Worm (Caenorhabditis elegans) whole organism, L1 larva: ENCODE data around the gene isp-1.

Source experiments
- aha-1 ChIP-seq: fragments of 150-350 bp; optimal IDR thresholded peaks from 2 replicates; lab custom pipeline; 2014; ENCODE audit warnings: missing biosample characterization, missing genetic modification characterization
- ceh-82 ChIP-seq, 3 experiments: fragments of 150-350 bp in 1 of 3; sonication (generic microtip) in 2 of 3; optimal IDR thresholded peaks; 2 replicates each; lab custom pipeline; 2014 to 2017; ENCODE audit warnings: missing biosample characterization in 3 of 3, missing genetic modification characterization in 3 of 3
- ces-1 ChIP-seq: fragments of 150-350 bp; optimal IDR thresholded peaks from 2 replicates; lab custom pipeline; 2014; ENCODE audit warnings: missing biosample characterization, missing genetic modification reagents, missing genetic modification characterization
- dpl-1 ChIP-seq, 3 experiments: fragments of 150-350 bp in 2 of 3; sonication (generic microtip) in 1 of 3; optimal IDR thresholded peaks; 2 replicates each; lab custom pipeline; 2014 to 2017; ENCODE audit warnings: missing biosample characterization in 3 of 3, missing genetic modification characterization in 3 of 3, missing genetic modification reagents in 3 of 3
- fkh-10 ChIP-seq: sonication (generic microtip); optimal IDR thresholded peaks from 2 replicates; lab custom pipeline; 2017; ENCODE audit warnings: missing biosample characterization, missing genetic modification reagents, missing genetic modification characterization
- lin-15B ChIP-seq: fragments of 150-350 bp; sonication (generic microtip); optimal IDR thresholded peaks from 3 replicates; lab custom pipeline; 2014; ENCODE audit warnings: missing biosample characterization, missing genetic modification characterization
- lir-3 ChIP-seq: sonication (generic microtip); optimal IDR thresholded peaks from 2 replicates; lab custom pipeline; 2016; ENCODE audit warnings: mild to moderate bottlenecking, missing genetic modification characterization, moderate library complexity, missing compliant biosample characterization; ENCODE audit not compliant: poor library complexity
- mab-9 ChIP-seq: fragments of 200-800 bp; sonication (Bioruptor generic); IDR thresholded peaks from 2 replicates; pipeline ENCODE4 v1.3.6; 2022; ENCODE audit warnings: missing genetic modification reagents, missing genetic modification characterization, missing compliant biosample characterization
- nhr-28 ChIP-seq: fragments of 150-350 bp; optimal IDR thresholded peaks from 2 replicates; lab custom pipeline; 2014; ENCODE audit warnings: missing biosample characterization, missing genetic modification characterization
- snpc-4 ChIP-seq: fragments of 150-350 bp; optimal IDR thresholded peaks from 2 replicates; lab custom pipeline; 2014; ENCODE audit warnings: missing biosample characterization, missing genetic modification characterization
- unc-30 ChIP-seq: sonication (generic microtip); optimal IDR thresholded peaks from 2 replicates; lab custom pipeline; 2017; ENCODE audit warnings: missing biosample characterization, missing genetic modification characterization
- unc-62 ChIP-seq: fragments of 150-350 bp; optimal IDR thresholded peaks from 2 replicates; lab custom pipeline; 2014; ENCODE audit warnings: missing biosample characterization, missing genetic modification reagents, missing genetic modification characterization
- ztf-11 ChIP-seq, 2 experiments: sonication (generic microtip); optimal IDR thresholded peaks; 2 replicates each; lab custom pipeline; 2016 to 2017; ENCODE audit warnings: missing genetic modification characterization in 2 of 2, missing biosample characterization in 1 of 2, missing compliant biosample characterization in 1 of 2

DNA sequence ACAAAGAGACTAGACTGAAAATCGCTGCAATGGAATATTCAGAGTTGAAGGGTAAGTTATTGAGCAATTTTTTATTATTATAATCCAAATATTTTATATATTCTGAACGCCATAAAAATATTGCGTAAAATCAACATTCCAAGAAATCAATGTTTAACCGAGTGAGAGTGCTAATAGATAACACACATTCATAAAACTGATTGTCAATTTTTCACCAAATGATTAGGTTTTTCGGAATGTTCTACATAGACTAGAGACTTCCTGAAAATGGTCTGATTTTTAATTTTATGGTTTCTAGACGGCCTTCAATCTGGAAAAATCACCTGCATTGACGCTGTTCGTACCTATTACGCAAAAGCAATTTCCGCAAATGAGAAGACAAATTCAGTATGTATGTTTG is 16.8 kb upstream of the isp-1 start:
- TF ChIP-seq snpc-4 (tag; lab: Kevin White, UChicago) = no peak
- TF ChIP-seq mab-9 (GFP tag; lab: Robert Waterston, UW) = no peak
- TF ChIP-seq dpl-1 (GFP tag; optimal IDR thresholded peaks at IDR 0.05; lab: Kevin White, UChicago) = no peak
- TF ChIP-seq ztf-11 (tag; optimal IDR thresholded peaks at IDR 0.05; lab: Kevin White, UChicago) = no peak
- TF ChIP-seq unc-62 (GFP tag; lab: Kevin White, UChicago) = no peak
- TF ChIP-seq fkh-10 (GFP tag; lab: Kevin White, UChicago) = no peak
- TF ChIP-seq lin-15B = no peak
- TF ChIP-seq lir-3 (tag; lab: Kevin White, UChicago) = no peak
- TF ChIP-seq nhr-28 (tag; lab: Kevin White, UChicago) = no peak
- no peak for TF ChIP-seq aha-1
- no peak for TF ChIP-seq unc-30 (tag; lab: Kevin White, UChicago)
- TF ChIP-seq ceh-82 (tag; optimal IDR thresholded peaks at IDR 0.05; lab: Kevin White, UChicago) = no peak
- no peak for TF ChIP-seq ces-1 (GFP tag; lab: Kevin White, UChicago)
